Fruit fly (Drosophila melanogaster) whole organism, embryonic: ENCODE measurements around the gene Cow.
A peak's percentile ranks its signal among the peaks of the same experiment; 100 is the strongest.

Experiments
- Atf3 ChIP-seq: fragments of 200-800 bp; sonication (Bioruptor generic); optimal IDR thresholded peaks from 3 replicates; lab custom pipeline; 2016; ENCODE audit warnings: missing biosample characterization, missing genetic modification characterization
- C15 ChIP-seq: fragments of 200-800 bp; sonication (Bioruptor generic); IDR thresholded peaks from 3 replicates; pipeline ENCODE4 v1.3.6; 2022; ENCODE audit warnings: missing biosample characterization, missing genetic modification characterization
- CG10366 ChIP-seq: fragments of 200-800 bp; sonication (Bioruptor generic); IDR thresholded peaks from 2 replicates; pipeline ENCODE4 v1.3.6; 2022; ENCODE audit warnings: missing biosample characterization, missing genetic modification characterization
- CG11093 ChIP-seq: fragments of 200-800 bp; sonication (Bioruptor generic); IDR thresholded peaks from 3 replicates; pipeline ENCODE4 v1.3.6; 2022; ENCODE audit warnings: missing biosample characterization, missing genetic modification characterization
- CG12744 ChIP-seq: fragments of 200-800 bp; sonication (Bioruptor generic); optimal IDR thresholded peaks from 2 replicates; lab custom pipeline; 2016; ENCODE audit warnings: missing biosample characterization, missing genetic modification characterization
- CG15269 ChIP-seq: fragments of 200-800 bp; sonication (Bioruptor generic); optimal IDR thresholded peaks from 2 replicates; lab custom pipeline; 2018; ENCODE audit warnings: missing biosample characterization, mild to moderate bottlenecking, missing genetic modification characterization, moderate library complexity
- CG17568 ChIP-seq: fragments of 200-800 bp; sonication (Bioruptor generic); optimal IDR thresholded peaks from 2 replicates; lab custom pipeline; 2018; ENCODE audit warnings: missing biosample characterization, mild to moderate bottlenecking, missing genetic modification characterization, moderate library complexity
- CG2889 ChIP-seq: fragments of 200-800 bp; sonication (Bioruptor generic); IDR thresholded peaks from 3 replicates; pipeline ENCODE4 v1.3.6; 2022; ENCODE audit warnings: missing biosample characterization, missing genetic modification characterization
- CG31365 ChIP-seq: fragments of 200-800 bp; sonication (Bioruptor generic); optimal IDR thresholded peaks from 2 replicates; lab custom pipeline; 2018; ENCODE audit warnings: missing biosample characterization, mild to moderate bottlenecking, missing genetic modification characterization
- CG33213 ChIP-seq: fragments of 200-800 bp; sonication (Bioruptor generic); optimal IDR thresholded peaks from 3 replicates; lab custom pipeline; 2016; ENCODE audit warnings: missing biosample characterization, missing genetic modification characterization
- CG43689 ChIP-seq: fragments of 200-800 bp; sonication (Bioruptor generic); IDR thresholded peaks from 2 replicates; pipeline ENCODE4 v1.3.6; 2022; ENCODE audit warnings: missing biosample characterization, missing genetic modification characterization
- CG5245 ChIP-seq: fragments of 200-800 bp; sonication (Bioruptor generic); optimal IDR thresholded peaks from 3 replicates; lab custom pipeline; 2016; ENCODE audit warnings: missing biosample characterization, missing genetic modification characterization
- Camta ChIP-seq: fragments of 200-800 bp; sonication (Bioruptor generic); optimal IDR thresholded peaks from 2 replicates; lab custom pipeline; 2016; ENCODE audit warnings: missing biosample characterization, missing genetic modification characterization
- CoRest ChIP-seq: fragments of 200-800 bp; sonication (Bioruptor generic); optimal IDR thresholded peaks from 3 replicates; lab custom pipeline; 2018; ENCODE audit warnings: missing biosample characterization, mild to moderate bottlenecking, missing genetic modification characterization, moderate library complexity
- D ChIP-seq, 2 experiments: fragments of 200-800 bp in 1 of 2; fragments of >200 bp in 1 of 2; sonication (Bioruptor generic) in 1 of 2; optimal IDR thresholded peaks; 2 replicates in 1 of 2; 3 replicates in 1 of 2; lab custom pipeline; 2017; ENCODE audit warnings: mild to moderate bottlenecking in 1 of 2, missing biosample characterization in 1 of 2, missing genetic modification characterization in 1 of 2, missing genetic modification reagents in 1 of 2
- Dip2 ChIP-seq: fragments of 200-800 bp; sonication (Bioruptor generic); IDR thresholded peaks from 2 replicates; pipeline ENCODE4 v1.3.6; 2022; ENCODE audit warnings: missing biosample characterization, missing genetic modification characterization
- Doc2 ChIP-seq: fragments of 200-800 bp; sonication (Bioruptor generic); IDR thresholded peaks from 2 replicates; pipeline ENCODE4 v1.3.6; 2022; ENCODE audit warnings: missing biosample characterization, missing genetic modification characterization
- E2f1 ChIP-seq: fragments of 200-800 bp; sonication (Bioruptor generic); IDR thresholded peaks from 2 replicates; pipeline ENCODE4 v1.3.6; 2022; ENCODE audit warnings: missing biosample characterization, missing genetic modification characterization
- ERR ChIP-seq: fragments of 200-800 bp; sonication (Bioruptor generic); optimal IDR thresholded peaks from 2 replicates; lab custom pipeline; 2016; ENCODE audit warnings: missing biosample characterization, missing genetic modification characterization
- HHEX ChIP-seq: fragments of 200-800 bp; sonication (Bioruptor generic); optimal IDR thresholded peaks from 3 replicates; lab custom pipeline; 2017; ENCODE audit warnings: missing biosample characterization, mild to moderate bottlenecking, missing genetic modification characterization, missing genetic modification reagents
- Hand ChIP-seq: fragments of 200-800 bp; sonication (Bioruptor generic); optimal IDR thresholded peaks from 2 replicates; lab custom pipeline; 2017; ENCODE audit warnings: mild to moderate bottlenecking, missing biosample characterization, missing genetic modification reagents, missing genetic modification characterization
- Hey ChIP-seq: fragments of 200-800 bp; sonication (Bioruptor generic); optimal IDR thresholded peaks from 3 replicates; lab custom pipeline; 2018; ENCODE audit warnings: missing biosample characterization, mild to moderate bottlenecking, missing genetic modification characterization
- HmgZ ChIP-seq: fragments of 200-800 bp; sonication (Bioruptor generic); optimal IDR thresholded peaks from 2 replicates; lab custom pipeline; 2018; ENCODE audit warnings: missing biosample characterization, mild to moderate bottlenecking, missing genetic modification characterization
- Hr39 ChIP-seq: fragments of >200 bp; optimal IDR thresholded peaks from 2 replicates; lab custom pipeline; 2017
- Lpt ChIP-seq: fragments of >200 bp; optimal IDR thresholded peaks from 2 replicates; lab custom pipeline; 2018; ENCODE audit warnings: missing biosample characterization, missing genetic modification characterization
- Mad ChIP-seq: fragments of 200-800 bp; sonication (Bioruptor generic); optimal IDR thresholded peaks from 2 replicates; lab custom pipeline; 2016; ENCODE audit warnings: missing biosample characterization, missing genetic modification characterization
- Med ChIP-seq: fragments of 200-800 bp; sonication (Bioruptor generic); peaks from one replicate; lab custom pipeline; 2016; ENCODE audit warnings: missing biosample characterization, missing genetic modification characterization, mild to moderate bottlenecking, inconsistent platforms, moderate library complexity
- Neu2 ChIP-seq: fragments of 200-800 bp; sonication (Bioruptor generic); optimal IDR thresholded peaks from 3 replicates; lab custom pipeline; 2016; ENCODE audit warnings: missing biosample characterization, missing genetic modification characterization, borderline replicate concordance
- PHDP ChIP-seq: fragments of 200-800 bp; sonication (Bioruptor generic); optimal IDR thresholded peaks from 3 replicates; lab custom pipeline; 2018; ENCODE audit warnings: missing biosample characterization, mild to moderate bottlenecking, missing genetic modification characterization, moderate library complexity
- Ptx1 ChIP-seq: fragments of 200-800 bp; sonication (Bioruptor generic); IDR thresholded peaks from 2 replicates; pipeline ENCODE4 v1.3.6; 2022; ENCODE audit warnings: missing biosample characterization, missing genetic modification characterization
- YL-1 ChIP-seq: fragments of 200-800 bp; sonication (Bioruptor generic); optimal IDR thresholded peaks from 3 replicates; lab custom pipeline; 2017; ENCODE audit warnings: missing biosample characterization, mild to moderate bottlenecking, missing genetic modification characterization
- ac ChIP-seq: fragments of 200-800 bp; sonication (Bioruptor generic); optimal IDR thresholded peaks from 3 replicates; lab custom pipeline; 2017; ENCODE audit warnings: missing biosample characterization, mild to moderate bottlenecking, missing genetic modification characterization
- ap ChIP-seq: fragments of 200-800 bp; sonication (Bioruptor generic); IDR thresholded peaks from 2 replicates; pipeline ENCODE4 v1.3.6; 2022; ENCODE audit warnings: missing biosample characterization, missing genetic modification characterization
- bbx ChIP-seq: fragments of 200-800 bp; sonication (Bioruptor generic); IDR thresholded peaks from 2 replicates; pipeline ENCODE4 v1.3.6; 2022; ENCODE audit warnings: missing biosample characterization, missing genetic modification characterization; ENCODE audit not compliant: partially characterized antibody
- caup ChIP-seq: fragments of 200-800 bp; sonication (Bioruptor generic); optimal IDR thresholded peaks from 3 replicates; lab custom pipeline; 2017; ENCODE audit warnings: missing biosample characterization, mild to moderate bottlenecking, missing genetic modification characterization, moderate library complexity; ENCODE audit not compliant: severe bottlenecking
- crc ChIP-seq: fragments of 200-800 bp; sonication (Bioruptor generic); optimal IDR thresholded peaks from 2 replicates; lab custom pipeline; 2016; ENCODE audit warnings: missing biosample characterization, missing genetic modification characterization
- dm ChIP-seq: fragments of 200-800 bp; sonication (Bioruptor generic); optimal IDR thresholded peaks from 3 replicates; lab custom pipeline; 2016; ENCODE audit warnings: missing biosample characterization, missing genetic modification characterization
- dmrt99B ChIP-seq: fragments of 200-800 bp; sonication (Bioruptor generic); optimal IDR thresholded peaks from 2 replicates; lab custom pipeline; 2018; ENCODE audit warnings: missing biosample characterization, mild to moderate bottlenecking, missing genetic modification characterization, moderate library complexity
- eve ChIP-seq, 2 experiments: fragments of >200 bp; optimal IDR thresholded peaks; 2 replicates each; lab custom pipeline; 2017; ENCODE audit warnings: missing biosample characterization in 2 of 2, missing genetic modification characterization in 2 of 2
- hth ChIP-seq: fragments of >200 bp; optimal IDR thresholded peaks from 2 replicates; lab custom pipeline; 2017; ENCODE audit warnings: inconsistent platforms
- jumu ChIP-seq: fragments of 200-800 bp; sonication (Bioruptor generic); optimal IDR thresholded peaks from 3 replicates; lab custom pipeline; 2016; ENCODE audit warnings: missing biosample characterization, missing genetic modification characterization
- kay ChIP-seq: fragments of 200-800 bp; sonication (Bioruptor generic); optimal IDR thresholded peaks from 2 replicates; lab custom pipeline; 2016; ENCODE audit warnings: missing biosample characterization, missing genetic modification characterization
- ken ChIP-seq: fragments of 200-800 bp; sonication (Bioruptor generic); IDR thresholded peaks from 3 replicates; pipeline ENCODE4 v1.3.6; 2022; ENCODE audit warnings: missing biosample characterization, missing genetic modification characterization
- nau ChIP-seq: fragments of 200-800 bp; sonication (Bioruptor generic); optimal IDR thresholded peaks from 3 replicates; lab custom pipeline; 2017; ENCODE audit warnings: missing biosample characterization, mild to moderate bottlenecking, missing genetic modification characterization, missing genetic modification reagents
- peb ChIP-seq: fragments of 200-800 bp; sonication (Bioruptor generic); IDR thresholded peaks from 2 replicates; pipeline ENCODE4 v1.3.6; 2022; ENCODE audit warnings: missing biosample characterization, missing genetic modification characterization
- pho ChIP-seq: fragments of 200-800 bp; sonication (Bioruptor generic); optimal IDR thresholded peaks from 2 replicates; lab custom pipeline; 2016; ENCODE audit warnings: missing biosample characterization, missing genetic modification characterization
- row ChIP-seq: fragments of 200-800 bp; sonication (Bioruptor generic); IDR thresholded peaks from 3 replicates; pipeline ENCODE4 v1.3.6; 2022; ENCODE audit warnings: missing biosample characterization, missing genetic modification characterization
- scrt ChIP-seq: fragments of 200-800 bp; sonication (Bioruptor generic); optimal IDR thresholded peaks from 2 replicates; lab custom pipeline; 2018; ENCODE audit warnings: missing biosample characterization, mild to moderate bottlenecking, missing genetic modification characterization, moderate library complexity
- slou ChIP-seq: fragments of 200-800 bp; sonication (Bioruptor generic); optimal IDR thresholded peaks from 3 replicates; lab custom pipeline; 2016; ENCODE audit warnings: missing biosample characterization, missing genetic modification characterization
- sqz ChIP-seq: fragments of 200-800 bp; sonication (Bioruptor generic); optimal IDR thresholded peaks from 3 replicates; lab custom pipeline; 2018; ENCODE audit warnings: missing biosample characterization, mild to moderate bottlenecking, missing genetic modification characterization
- tna ChIP-seq: fragments of 200-800 bp; sonication (Bioruptor generic); IDR thresholded peaks from 2 replicates; pipeline ENCODE4 v1.3.6; 2022; ENCODE audit warnings: missing biosample characterization, missing genetic modification characterization; ENCODE audit not compliant: partially characterized antibody
- unpg ChIP-seq: fragments of 200-800 bp; sonication (Bioruptor generic); optimal IDR thresholded peaks from 3 replicates; lab custom pipeline; 2018; ENCODE audit warnings: missing biosample characterization, mild to moderate bottlenecking, missing genetic modification characterization, moderate library complexity

Cow gene

DNA sequence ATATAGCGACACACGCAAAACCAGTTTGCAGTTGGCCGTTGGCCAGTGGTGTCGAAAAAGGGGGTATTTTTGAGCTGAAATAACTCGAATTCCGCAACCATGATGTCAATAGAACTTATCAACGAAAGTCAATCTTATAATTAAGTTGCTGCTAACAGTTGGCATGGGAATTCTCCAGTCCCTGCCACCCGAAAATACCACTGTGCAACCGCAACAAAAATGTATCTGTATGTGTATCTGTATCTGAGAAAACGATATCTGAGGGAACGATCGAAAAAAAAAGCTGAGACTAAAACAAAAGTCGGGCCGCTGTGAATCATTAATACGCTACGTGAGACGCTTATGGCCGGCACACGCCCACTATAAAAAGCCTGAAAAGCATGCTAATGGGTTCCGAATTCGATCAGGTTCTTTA, 66.0 kb downstream of the Cow start (continued):
- no peak for TF ChIP-seq Lpt (GFP tag; lab: Kevin White, UChicago)
- no peak; the same call in 2 of the 3 replicates for TF ChIP-seq CG11093 (GFP tag; lab: Robert Waterston, UW)
- TF ChIP-seq Hr39 (lab: Kevin White, UChicago), result no peak
- no peak for TF ChIP-seq CG12744 (GFP tag; lab: Kevin White, UChicago)
- TF ChIP-seq CG33213 (GFP tag; lab: Kevin White, UChicago), result no peak
- no peak for TF ChIP-seq ac (GFP tag; lab: Kevin White, UChicago)
- no peak for TF ChIP-seq Hey (tag; lab: Kevin White, UChicago)
- no peak for TF ChIP-seq CG5245 (GFP tag; lab: Kevin White, UChicago)
- no peak for TF ChIP-seq ERR (GFP tag; lab: Kevin White, UChicago)
- TF ChIP-seq Ptx1 (GFP tag; lab: Robert Waterston, UW), result peak; percentile 60
- no peak for TF ChIP-seq CG43689
- peak; percentile 32 for TF ChIP-seq dmrt99B (tag; lab: Kevin White, UChicago)
- TF ChIP-seq Dip2 (GFP tag; lab: Robert Waterston, UW), result no peak
- peak; percentile 40 for TF ChIP-seq caup (GFP tag; lab: Kevin White, UChicago)
- TF ChIP-seq CG15269 (tag; lab: Kevin White, UChicago), result peak; percentile 57
- no peak for TF ChIP-seq HmgZ (tag; lab: Kevin White, UChicago)
- TF ChIP-seq slou (GFP tag; lab: Kevin White, UChicago), result no peak
- TF ChIP-seq dm (GFP tag; lab: Kevin White, UChicago), result no peak
- no peak for TF ChIP-seq bbx (GFP tag; lab: Robert Waterston, UW)
- peak; percentile 65 for TF ChIP-seq row
- TF ChIP-seq peb, result no peak
- TF ChIP-seq Atf3, result no peak
- no peak for TF ChIP-seq Neu2
- peak; percentile 50 for TF ChIP-seq PHDP
- no peak for TF ChIP-seq eve (GFP tag; optimal IDR thresholded peaks at IDR 0.05; lab: Kevin White, UChicago)
- TF ChIP-seq Camta, result no peak
- 0 out of 3 replicates have a peak, but pooled peaks have one; percentile 23 for TF ChIP-seq C15 (GFP tag; lab: Robert Waterston, UW)
- no peak for TF ChIP-seq Doc2 (GFP tag; lab: Robert Waterston, UW)
- no peak for TF ChIP-seq YL-1
- TF ChIP-seq nau, result no peak
- peak; percentile 48; the same call in 1 of the 2 replicates for TF ChIP-seq ap (GFP tag; lab: Robert Waterston, UW)
- no peak for TF ChIP-seq scrt (GFP tag; lab: Kevin White, UChicago)
- TF ChIP-seq pho (GFP tag; lab: Kevin White, UChicago), result peak; percentile 47
- peak; percentile 40; the same call in 1 of the 2 replicates for TF ChIP-seq E2f1
- TF ChIP-seq Mad, result peak; percentile 40
- TF ChIP-seq Med (GFP tag; lab: Kevin White, UChicago), result peak; percentile 92
- no peak for TF ChIP-seq sqz (GFP tag; lab: Kevin White, UChicago)
- TF ChIP-seq HHEX (GFP tag; lab: Kevin White, UChicago), result peak; percentile 11
- peak; percentile 18 for TF ChIP-seq CG17568
- TF ChIP-seq CoRest (tag; lab: Kevin White, UChicago), result peak; percentile 40
- TF ChIP-seq hth (lab: Kevin White, UChicago), result no peak
- peak; percentile 38 for TF ChIP-seq kay (GFP tag; lab: Kevin White, UChicago)
- TF ChIP-seq Hand (GFP tag; lab: Kevin White, UChicago), result no peak
- TF ChIP-seq CG10366 (GFP tag; lab: Robert Waterston, UW), result peak; percentile 61
- no peak for TF ChIP-seq jumu
- peak; percentile 8; the same call in 1 of the 3 replicates for TF ChIP-seq ken (GFP tag; lab: Robert Waterston, UW)
- TF ChIP-seq crc (GFP tag; lab: Kevin White, UChicago), result no peak
- TF ChIP-seq CG2889, result no peak
- TF ChIP-seq CG31365 (tag; lab: Kevin White, UChicago), result no peak
- TF ChIP-seq tna, result no peak
- TF ChIP-seq unpg (GFP tag; lab: Kevin White, UChicago), result peak; percentile 43
- TF ChIP-seq D (optimal IDR thresholded peaks at IDR 0.05; lab: Kevin White, UChicago), result no peak
- TF ChIP-seq D (GFP tag; optimal IDR thresholded peaks at IDR 0.05; lab: Kevin White, UChicago), result no peak
